Fruit fly (Drosophila melanogaster): ENCODE measurements around the gene CG45002.

dm6 chrX:16926726-16927125 is 139.8 kb downstream of the CG45002 start:
- TF ChIP-seq CTCF (optimal IDR thresholded peaks at IDR 0.05), result no peak
- no peak for TF ChIP-seq CG8478 (optimal IDR thresholded peaks at IDR 0.05)
